Fruit fly (Drosophila melanogaster) whole organism, embryonic: Measurements from ENCODE around the gene CG44261.

Experiments used
- Atf6 ChIP-seq: fragments of 200-800 bp; sonication (Bioruptor generic); IDR thresholded peaks from 2 replicates; pipeline ENCODE4 v1.3.6; 2022; ENCODE audit warnings: missing biosample characterization, missing genetic modification characterization
- Bteb2 ChIP-seq: fragments of 200-800 bp; sonication (Bioruptor generic); optimal IDR thresholded peaks from 2 replicates; lab custom pipeline; 2016; ENCODE audit warnings: missing biosample characterization, missing genetic modification characterization
- CG10431 ChIP-seq: fragments of 200-800 bp; sonication (Bioruptor generic); optimal IDR thresholded peaks from 3 replicates; lab custom pipeline; 2018; ENCODE audit warnings: missing biosample characterization, mild to moderate bottlenecking, missing genetic modification characterization
- CG10959 ChIP-seq: fragments of 200-800 bp; sonication (Bioruptor generic); IDR thresholded peaks from 2 replicates; pipeline ENCODE4 v1.3.6; 2022; ENCODE audit warnings: missing biosample characterization, missing genetic modification characterization
- CG11398 ChIP-seq: fragments of 200-800 bp; sonication (Bioruptor generic); optimal IDR thresholded peaks from 2 replicates; lab custom pipeline; 2016; ENCODE audit warnings: missing biosample characterization, missing genetic modification characterization
- CG11696 ChIP-seq: fragments of 200-800 bp; sonication (Bioruptor generic); IDR thresholded peaks from 2 replicates; pipeline ENCODE4 v1.3.6; 2022; ENCODE audit warnings: missing biosample characterization, missing genetic modification characterization
- CG12219 ChIP-seq: fragments of 200-800 bp; sonication (Bioruptor generic); optimal IDR thresholded peaks from 3 replicates; lab custom pipeline; 2018; ENCODE audit warnings: missing biosample characterization, mild to moderate bottlenecking, missing genetic modification characterization
- CG13287 ChIP-seq: fragments of 200-800 bp; sonication (Bioruptor generic); IDR thresholded peaks from 2 replicates; pipeline ENCODE4 v1.3.6; 2022; ENCODE audit warnings: missing biosample characterization, missing genetic modification characterization; ENCODE audit not compliant: partially characterized antibody
- CG13424 ChIP-seq: fragments of 200-800 bp; sonication (Bioruptor generic); optimal IDR thresholded peaks from 2 replicates; lab custom pipeline; 2019; ENCODE audit warnings: missing biosample characterization, mild to moderate bottlenecking, missing genetic modification characterization, moderate library complexity
- CG16779 ChIP-seq: fragments of 200-800 bp; sonication (Bioruptor generic); IDR thresholded peaks from 2 replicates; pipeline ENCODE4 v1.3.6; 2022; ENCODE audit warnings: missing biosample characterization, missing genetic modification characterization
- CG17568 ChIP-seq: fragments of 200-800 bp; sonication (Bioruptor generic); optimal IDR thresholded peaks from 2 replicates; lab custom pipeline; 2018; ENCODE audit warnings: missing biosample characterization, mild to moderate bottlenecking, missing genetic modification characterization, moderate library complexity
- CG17612 ChIP-seq: fragments of 200-800 bp; sonication (Bioruptor generic); IDR thresholded peaks from 2 replicates; pipeline ENCODE4 v1.3.6; 2022; ENCODE audit warnings: missing biosample characterization, missing genetic modification characterization
- CG2129 ChIP-seq: fragments of 200-800 bp; sonication (Bioruptor generic); IDR thresholded peaks from 2 replicates; pipeline ENCODE4 v1.3.6; 2022; ENCODE audit warnings: missing biosample characterization, missing genetic modification characterization; ENCODE audit not compliant: partially characterized antibody
- CG2889 ChIP-seq: fragments of 200-800 bp; sonication (Bioruptor generic); IDR thresholded peaks from 3 replicates; pipeline ENCODE4 v1.3.6; 2022; ENCODE audit warnings: missing biosample characterization, missing genetic modification characterization
- CG31441 ChIP-seq: fragments of 200-800 bp; sonication (Bioruptor generic); IDR thresholded peaks from 2 replicates; pipeline ENCODE4 v1.3.6; 2022; ENCODE audit warnings: missing biosample characterization, missing genetic modification characterization
- CG34422 ChIP-seq: fragments of 200-800 bp; sonication (Bioruptor generic); IDR thresholded peaks from 3 replicates; pipeline ENCODE4 v1.3.6; 2022; ENCODE audit warnings: missing biosample characterization, missing genetic modification characterization
- CG4820 ChIP-seq: fragments of 200-800 bp; sonication (Bioruptor generic); optimal IDR thresholded peaks from 3 replicates; lab custom pipeline; 2016; ENCODE audit warnings: missing biosample characterization, missing genetic modification characterization
- CG8924 ChIP-seq: fragments of 200-800 bp; optimal IDR thresholded peaks from 3 replicates; lab custom pipeline; 2019; ENCODE audit warnings: missing biosample characterization, mild to moderate bottlenecking, missing genetic modification characterization, moderate library complexity
- D ChIP-seq, 2 experiments: fragments of 200-800 bp in 1 of 2; fragments of >200 bp in 1 of 2; sonication (Bioruptor generic) in 1 of 2; optimal IDR thresholded peaks; 2 replicates in 1 of 2; 3 replicates in 1 of 2; lab custom pipeline; 2017; ENCODE audit warnings: mild to moderate bottlenecking in 1 of 2, missing biosample characterization in 1 of 2, missing genetic modification characterization in 1 of 2, missing genetic modification reagents in 1 of 2
- Dek ChIP-seq: fragments of 200-800 bp; sonication (Bioruptor generic); optimal IDR thresholded peaks from 3 replicates; lab custom pipeline; 2019; ENCODE audit warnings: missing biosample characterization, mild to moderate bottlenecking, missing genetic modification characterization, moderate library complexity
- Doc2 ChIP-seq: fragments of 200-800 bp; sonication (Bioruptor generic); IDR thresholded peaks from 2 replicates; pipeline ENCODE4 v1.3.6; 2022; ENCODE audit warnings: missing biosample characterization, missing genetic modification characterization
- E2f1 ChIP-seq: fragments of 200-800 bp; sonication (Bioruptor generic); IDR thresholded peaks from 2 replicates; pipeline ENCODE4 v1.3.6; 2022; ENCODE audit warnings: missing biosample characterization, missing genetic modification characterization
- Fer1 ChIP-seq: fragments of 200-800 bp; sonication (Bioruptor generic); optimal IDR thresholded peaks from 2 replicates; lab custom pipeline; 2017; ENCODE audit warnings: missing biosample characterization, mild to moderate bottlenecking, missing genetic modification characterization
- HLHmδ ChIP-seq: fragments of 200-800 bp; sonication (Bioruptor generic); optimal IDR thresholded peaks from 2 replicates; lab custom pipeline; 2018; ENCODE audit warnings: missing biosample characterization, mild to moderate bottlenecking, missing genetic modification characterization, moderate library complexity
- Lpt ChIP-seq: fragments of >200 bp; optimal IDR thresholded peaks from 2 replicates; lab custom pipeline; 2018; ENCODE audit warnings: missing biosample characterization, missing genetic modification characterization
- Oaz ChIP-seq: fragments of 200-800 bp; sonication (Bioruptor generic); IDR thresholded peaks from 2 replicates; pipeline ENCODE4 v1.3.6; 2022; ENCODE audit warnings: missing biosample characterization, missing genetic modification characterization
- Pdp1 ChIP-seq, 2 experiments: fragments of 200-800 bp; sonication (Bioruptor generic); optimal IDR thresholded peaks; 3 replicates each; lab custom pipeline; 2016; ENCODE audit warnings: missing biosample characterization in 2 of 2, missing genetic modification characterization in 2 of 2, mild to moderate bottlenecking in 1 of 2, moderate library complexity in 1 of 2
- Ptx1 ChIP-seq: fragments of 200-800 bp; sonication (Bioruptor generic); IDR thresholded peaks from 2 replicates; pipeline ENCODE4 v1.3.6; 2022; ENCODE audit warnings: missing biosample characterization, missing genetic modification characterization
- Scr ChIP-seq: fragments of 200-800 bp; sonication (Bioruptor generic); IDR thresholded peaks from 2 replicates; pipeline ENCODE4 v1.3.6; 2022; ENCODE audit warnings: missing biosample characterization, missing genetic modification characterization; ENCODE audit not compliant: partially characterized antibody
- Sox100B ChIP-seq: fragments of 200-800 bp; sonication (Bioruptor generic); optimal IDR thresholded peaks from 3 replicates; lab custom pipeline; 2018; ENCODE audit warnings: missing biosample characterization, mild to moderate bottlenecking, missing genetic modification characterization
- Sry-β ChIP-seq: fragments of 200-800 bp; sonication (Bioruptor generic); optimal IDR thresholded peaks from 2 replicates; lab custom pipeline; 2018; ENCODE audit warnings: missing biosample characterization, mild to moderate bottlenecking, missing genetic modification characterization, moderate library complexity
- Trl ChIP-seq, 3 experiments: fragments of >200 bp in 2 of 3; fragments of 200-800 bp in 1 of 3; sonication (Bioruptor generic) in 1 of 3; optimal IDR thresholded peaks; 2 replicates in 1 of 3; 3 replicates in 2 of 3; lab custom pipeline; 2016 to 2017; ENCODE audit warnings: missing biosample characterization in 1 of 3, missing genetic modification characterization in 1 of 3
- abd-A ChIP-seq: fragments of 200-800 bp; sonication (Bioruptor generic); optimal IDR thresholded peaks from 3 replicates; lab custom pipeline; 2019; ENCODE audit warnings: missing biosample characterization, mild to moderate bottlenecking, missing genetic modification characterization, moderate library complexity
- ara ChIP-seq: fragments of 200-800 bp; sonication (Bioruptor generic); IDR thresholded peaks from 2 replicates; pipeline ENCODE4 v1.3.6; 2022; ENCODE audit warnings: missing biosample characterization, missing genetic modification characterization
- ash1 ChIP-seq: fragments of 200-800 bp; sonication (Bioruptor generic); optimal IDR thresholded peaks from 2 replicates; lab custom pipeline; 2018; ENCODE audit warnings: missing biosample characterization, mild to moderate bottlenecking, missing genetic modification characterization
- az2 ChIP-seq: fragments of 200-800 bp; sonication (Bioruptor generic); optimal IDR thresholded peaks from 3 replicates; lab custom pipeline; 2016; ENCODE audit warnings: missing biosample characterization, missing genetic modification characterization
- chinmo ChIP-seq: fragments of 200-800 bp; sonication (Bioruptor generic); IDR thresholded peaks from 4 replicates; pipeline ENCODE4 v1.3.6; 2022; ENCODE audit warnings: missing biosample characterization, missing genetic modification characterization; ENCODE audit not compliant: partially characterized antibody
- crc ChIP-seq: fragments of 200-800 bp; sonication (Bioruptor generic); optimal IDR thresholded peaks from 2 replicates; lab custom pipeline; 2016; ENCODE audit warnings: missing biosample characterization, missing genetic modification characterization
- dmrt11E ChIP-seq: fragments of 200-800 bp; sonication (Bioruptor generic); optimal IDR thresholded peaks from 3 replicates; lab custom pipeline; 2018; ENCODE audit warnings: missing biosample characterization, mild to moderate bottlenecking, missing genetic modification characterization, moderate library complexity
- ftz-f1 ChIP-seq: fragments of 200-800 bp; sonication (Bioruptor generic); optimal IDR thresholded peaks from 2 replicates; lab custom pipeline; 2016; ENCODE audit warnings: missing biosample characterization, missing genetic modification characterization
- gsb-n ChIP-seq: fragments of 200-800 bp; sonication (Bioruptor generic); optimal IDR thresholded peaks from 3 replicates; lab custom pipeline; 2018; ENCODE audit warnings: missing biosample characterization, mild to moderate bottlenecking, missing genetic modification characterization
- hb ChIP-seq: fragments of 200-800 bp; sonication (Bioruptor generic); IDR thresholded peaks from 3 replicates; pipeline ENCODE4 v1.3.6; 2022; ENCODE audit warnings: missing biosample characterization, missing genetic modification characterization; ENCODE audit not compliant: partially characterized antibody
- nerfin-1 ChIP-seq: fragments of 200-800 bp; sonication (Bioruptor generic); optimal IDR thresholded peaks from 3 replicates; lab custom pipeline; 2019; ENCODE audit warnings: missing biosample characterization, mild to moderate bottlenecking, missing genetic modification characterization, moderate library complexity
- org-1 ChIP-seq: fragments of 200-800 bp; sonication (Bioruptor generic); optimal IDR thresholded peaks from 2 replicates; lab custom pipeline; 2017; ENCODE audit warnings: missing biosample characterization, missing genetic modification characterization
- phol ChIP-seq: fragments of 200-800 bp; sonication (Bioruptor generic); optimal IDR thresholded peaks from 3 replicates; lab custom pipeline; 2018; ENCODE audit warnings: missing biosample characterization, mild to moderate bottlenecking, missing genetic modification characterization, moderate library complexity
- sisA ChIP-seq: fragments of 200-800 bp; sonication (Bioruptor generic); IDR thresholded peaks from 2 replicates; pipeline ENCODE4 v1.3.6; 2022; ENCODE audit warnings: missing biosample characterization, missing genetic modification characterization
- tgo ChIP-seq: fragments of 200-800 bp; sonication (Bioruptor generic); IDR thresholded peaks from 3 replicates; pipeline ENCODE4 v1.3.6; 2022; ENCODE audit warnings: missing biosample characterization, missing genetic modification characterization
- ttk ChIP-seq: fragments of 200-800 bp; sonication (Bioruptor generic); IDR thresholded peaks from 2 replicates; pipeline ENCODE4 v2.1.2; 2022; ENCODE audit warnings: missing biosample characterization, missing genetic modification characterization
- unpg ChIP-seq: fragments of 200-800 bp; sonication (Bioruptor generic); optimal IDR thresholded peaks from 3 replicates; lab custom pipeline; 2018; ENCODE audit warnings: missing biosample characterization, mild to moderate bottlenecking, missing genetic modification characterization, moderate library complexity

CG44261 gene

dm6 chr3R:9370413-9370812 lies 37.6 kb downstream of the CG44261 start (continued):
- TF ChIP-seq E2f1 (GFP tag; lab: Robert Waterston, UW) = peak; percentile 35; the same call in 1 of the 2 replicates
- TF ChIP-seq CG4820 = no peak
- TF ChIP-seq ftz-f1 = no peak
- TF ChIP-seq CG34422 (GFP tag; lab: Robert Waterston, UW) = 0 out of 3 replicates have a peak, but pooled peaks have one; percentile 44
- TF ChIP-seq Bteb2 (GFP tag; lab: Kevin White, UChicago) = peak; percentile 61
- TF ChIP-seq CG12219 = peak; percentile 50
- peak; percentile 30 for TF ChIP-seq Dek
- peak; percentile 27 for TF ChIP-seq Sox100B (GFP tag; lab: Kevin White, UChicago)
- peak; percentile 67 for TF ChIP-seq CG8924 (tag; lab: Kevin White, UChicago)
- no peak for TF ChIP-seq CG10431 (GFP tag; lab: Kevin White, UChicago)
- TF ChIP-seq CG11398 = no peak
- no peak for TF ChIP-seq hb
- TF ChIP-seq Trl (optimal IDR thresholded peaks at IDR 0.05; lab: Kevin White, UChicago) = peak in 1 of 2 experiments; percentile 14
- no peak for TF ChIP-seq Trl (GFP tag; optimal IDR thresholded peaks at IDR 0.05; lab: Kevin White, UChicago)
- TF ChIP-seq CG10959 (GFP tag; lab: Robert Waterston, UW) = no peak
- no peak for TF ChIP-seq HLHmδ
- TF ChIP-seq Oaz = peak; percentile 31; the same call in 1 of the 2 replicates
- TF ChIP-seq CG31441 = peak; percentile 37; the same call in 1 of the 2 replicates
- peak; percentile 82 for TF ChIP-seq Atf6 (GFP tag; lab: Robert Waterston, UW)
- peak; percentile 70 for TF ChIP-seq CG13424 (tag; lab: Kevin White, UChicago)
- TF ChIP-seq Pdp1 (GFP tag; optimal IDR thresholded peaks at IDR 0.05; lab: Kevin White, UChicago) = peak; percentile 28 to 49
- peak; percentile 23 for TF ChIP-seq org-1 (GFP tag; lab: Kevin White, UChicago)
- no peak for TF ChIP-seq CG13287 (GFP tag; lab: Robert Waterston, UW)
- TF ChIP-seq gsb-n (tag; lab: Kevin White, UChicago) = no peak
- TF ChIP-seq ash1 (GFP tag; lab: Kevin White, UChicago) = no peak
- no peak for TF ChIP-seq dmrt11E (tag; lab: Kevin White, UChicago)
- TF ChIP-seq nerfin-1 (tag; lab: Kevin White, UChicago) = no peak
- peak; percentile 65 for TF ChIP-seq unpg
- TF ChIP-seq CG2129 (GFP tag; lab: Robert Waterston, UW) = no peak
- TF ChIP-seq Doc2 = no peak
- peak; percentile 29; the same call in 1 of the 2 replicates for TF ChIP-seq CG11696
- TF ChIP-seq crc (GFP tag; lab: Kevin White, UChicago) = peak; percentile 17
- TF ChIP-seq Lpt = no peak
- 0 out of 4 replicates have a peak, but pooled peaks have one; percentile 29 for TF ChIP-seq chinmo (GFP tag; lab: Robert Waterston, UW)
- peak; percentile 57 for TF ChIP-seq CG17568 (GFP tag; lab: Kevin White, UChicago)
- TF ChIP-seq CG2889 = no peak; the same call in 2 of the 3 replicates
- no peak for TF ChIP-seq CG16779 (GFP tag; lab: Robert Waterston, UW)
- peak; percentile 64; the same call in 2 of the 3 replicates for TF ChIP-seq tgo
- TF ChIP-seq Sry-β (GFP tag; lab: Kevin White, UChicago) = no peak
- no peak for TF ChIP-seq CG17612 (GFP tag; lab: Robert Waterston, UW)
- TF ChIP-seq ara = no peak
- no peak for TF ChIP-seq abd-A (tag; lab: Kevin White, UChicago)
- peak; percentile 28 for TF ChIP-seq az2 (GFP tag; lab: Kevin White, UChicago)
- 0 out of 2 replicates have a peak, but pooled peaks have one; percentile 17 for TF ChIP-seq ttk (GFP tag; lab: Robert Waterston, UW)
- peak; percentile 50 for TF ChIP-seq sisA
- TF ChIP-seq D (optimal IDR thresholded peaks at IDR 0.05; lab: Kevin White, UChicago) = no peak
- TF ChIP-seq D (GFP tag; optimal IDR thresholded peaks at IDR 0.05; lab: Kevin White, UChicago) = no peak
- no peak for TF ChIP-seq Scr
- peak; percentile 72 for TF ChIP-seq Fer1
- TF ChIP-seq phol (tag; lab: Kevin White, UChicago) = peak; percentile 44
- peak; percentile 69; the same call in 1 of the 2 replicates for TF ChIP-seq Ptx1
